Fruit fly (Drosophila melanogaster): ENCODE results near the gene Sol1.
A peak's percentile ranks its signal among the peaks of the same experiment; 100 is the strongest.

Sol1 gene

DNA sequence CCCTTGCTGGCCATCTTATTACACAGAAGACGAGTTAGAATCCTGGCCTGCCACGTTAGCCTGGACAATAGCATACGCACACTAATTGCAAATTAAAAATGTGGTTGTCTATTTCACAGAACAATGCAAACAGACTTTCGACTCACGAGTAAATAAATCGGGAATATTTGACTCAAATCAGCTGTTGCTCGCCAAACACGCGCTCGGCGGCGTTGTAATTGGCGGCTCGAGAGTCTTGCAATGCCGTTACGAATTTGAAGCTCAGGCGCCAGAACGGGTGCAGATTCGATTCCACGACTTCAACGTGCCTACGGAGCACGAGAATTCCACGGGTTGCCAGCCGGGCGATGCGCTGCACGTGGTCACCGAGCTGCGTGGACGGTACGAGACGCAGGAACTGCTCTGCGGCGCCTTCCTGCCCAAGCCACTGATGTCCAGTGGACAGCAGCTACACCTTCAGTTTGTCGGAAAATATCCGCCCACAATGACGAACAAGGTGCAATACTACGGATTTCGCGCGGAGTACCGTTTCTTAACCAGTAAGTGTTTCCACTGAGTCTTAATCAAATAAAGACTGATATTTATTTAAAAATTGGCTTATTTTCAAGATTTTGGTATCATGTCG is 15.7 kb downstream of the Sol1 start, which contains the start of gene DNAlig3 (continued):
- TF ChIP-seq disco-r (GFP tag; optimal IDR thresholded peaks at IDR 0.05) (no peak), sisA (GFP tag; IDR thresholded peaks at IDR 0.05) (no peak), Jarid2 (GFP tag; optimal IDR thresholded peaks at IDR 0.05) (no peak), CG32767 (GFP tag; IDR thresholded peaks at IDR 0.05) (no peak), CG15269 (tag; optimal IDR thresholded peaks at IDR 0.05) (no peak), repo (GFP tag; optimal IDR thresholded peaks at IDR 0.05) (no peak), lilli (GFP tag; optimal IDR thresholded peaks at IDR 0.05) (no peak), sim (GFP tag; IDR thresholded peaks at IDR 0.05) (no peak), Hey (tag; optimal IDR thresholded peaks at IDR 0.05) (no peak), B-H1 (GFP tag; IDR thresholded peaks at IDR 0.05) (no peak), CG11398 (GFP tag; optimal IDR thresholded peaks at IDR 0.05) (no peak), so (GFP tag; IDR thresholded peaks at IDR 0.05) (no peak), ara (GFP tag; IDR thresholded peaks at IDR 0.05) (no peak), Ravus (GFP tag; IDR thresholded peaks at IDR 0.05) (no peak), Atf-2 (GFP tag; optimal IDR thresholded peaks at IDR 0.05) (no peak), h (optimal IDR thresholded peaks at IDR 0.05) (no peak), CG9817 (tag; optimal IDR thresholded peaks at IDR 0.05) (no peak), CG9437 (GFP tag; optimal IDR thresholded peaks at IDR 0.05) (no peak), Xbp1 (GFP tag; optimal IDR thresholded peaks at IDR 0.05) (no peak), gfzf (GFP tag; optimal IDR thresholded peaks at IDR 0.05) (peak; percentile 27), tio (GFP tag; optimal IDR thresholded peaks at IDR 0.05) (no peak), Ssrp (tag; optimal IDR thresholded peaks at IDR 0.05) (no peak), fd3F (GFP tag; optimal IDR thresholded peaks at IDR 0.05) (no peak), Ets65A (GFP tag) (no peak), Fer2 (tag; optimal IDR thresholded peaks at IDR 0.05) (no peak), grn (GFP tag; optimal IDR thresholded peaks at IDR 0.05) (no peak), H15 (GFP tag; IDR thresholded peaks at IDR 0.05) (no peak), hth (optimal IDR thresholded peaks at IDR 0.05) (no peak), CG1602 (GFP tag; optimal IDR thresholded peaks at IDR 0.05) (no peak), CG10431 (GFP tag; optimal IDR thresholded peaks at IDR 0.05) (no peak), CG13123 (GFP tag; optimal IDR thresholded peaks at IDR 0.05) (no peak), E2f2 (GFP tag; IDR thresholded peaks at IDR 0.05) (peak; percentile 89), zen (tag; optimal IDR thresholded peaks at IDR 0.05) (peak; percentile 17), Nf-YA (GFP tag; IDR thresholded peaks at IDR 0.05) (peak; percentile 23; the same call in 1 of the 2 replicates), Asciz (GFP tag; optimal IDR thresholded peaks at IDR 0.05) (no peak), zfh1 (GFP tag; IDR thresholded peaks at IDR 0.05) (no peak), CG5953 (GFP tag; IDR thresholded peaks at IDR 0.05) (no peak), tx (GFP tag; optimal IDR thresholded peaks at IDR 0.05) (no peak), unpg (GFP tag; optimal IDR thresholded peaks at IDR 0.05) (no peak), CG7786 (GFP tag; optimal IDR thresholded peaks at IDR 0.05) (no peak), CG16815 (GFP tag; optimal IDR thresholded peaks at IDR 0.05) (no peak), CG13624 (GFP tag; optimal IDR thresholded peaks at IDR 0.05) (no peak), HmgZ (tag; optimal IDR thresholded peaks at IDR 0.05) (no peak), gcm2 (GFP tag; optimal IDR thresholded peaks at IDR 0.05) (no peak), run (tag; optimal IDR thresholded peaks at IDR 0.05) (no peak), CG32532 (GFP tag; IDR thresholded peaks at IDR 0.05) (no peak), caup (GFP tag; optimal IDR thresholded peaks at IDR 0.05; ENCODE audit: severe bottlenecking) (no peak), Lpt (GFP tag; optimal IDR thresholded peaks at IDR 0.05) (no peak), Awh (GFP tag; IDR thresholded peaks at IDR 0.05) (no peak), Med (GFP tag) (peak; percentile 42), CG14965 (GFP tag; optimal IDR thresholded peaks at IDR 0.05; ENCODE audit: borderline replicate concordance) (no peak), CG14441 (GFP tag; IDR thresholded peaks at IDR 0.05) (no peak), MBD-R2 (GFP tag; IDR thresholded peaks at IDR 0.05) (peak; percentile 76)

All from whole organism, embryonic.